Fruit fly (Drosophila melanogaster): ENCODE results near the gene Ptth.

DNA sequence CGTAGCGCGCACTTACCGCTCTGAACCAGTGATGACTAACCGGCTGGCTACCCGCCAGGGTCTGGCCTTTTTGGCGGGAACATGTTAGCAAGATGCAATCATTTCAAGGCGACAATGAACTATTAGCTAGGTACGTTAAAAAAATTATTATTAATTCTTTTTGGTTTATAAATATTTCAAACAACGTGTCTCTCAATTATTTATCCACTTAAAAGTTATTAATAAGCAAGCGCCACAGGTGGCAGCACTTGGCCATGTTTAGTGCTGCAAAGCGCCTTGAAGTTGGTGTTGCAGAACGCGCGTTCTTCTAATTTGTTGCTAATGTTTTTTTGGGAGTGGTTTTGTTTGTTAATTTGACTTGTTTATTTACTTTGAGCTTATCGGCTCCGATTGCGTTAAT lies 2.5 kb downstream of the Ptth start, which contains the start of the genes Ipk2 and cold:
- TF ChIP-seq bab1 (GFP tag; optimal IDR thresholded peaks at IDR 0.05), result peak; percentile 86
- peak; percentile 53 for TF ChIP-seq cic (GFP tag; optimal IDR thresholded peaks at IDR 0.05)
- TF ChIP-seq Crg-1 (GFP tag; optimal IDR thresholded peaks at IDR 0.05), result peak; percentile 90
- TF ChIP-seq CG1620 (GFP tag; optimal IDR thresholded peaks at IDR 0.05), result peak; percentile 93
- TF ChIP-seq tj (GFP tag; optimal IDR thresholded peaks at IDR 0.05), result peak; percentile 54
- TF ChIP-seq toe (GFP tag; optimal IDR thresholded peaks at IDR 0.05), result peak; percentile 89
- no peak for TF ChIP-seq kay (GFP tag; ENCODE audit: borderline replicate concordance)

Measured in whole organism, adult.